Fruit fly (Drosophila melanogaster) whole organism, wandering third instar larva: Measurements from ENCODE around the gene CG14982.

Experiments
- Hr83 ChIP-seq: fragments of 200-300 bp; sonication (Bioruptor generic); optimal IDR thresholded peaks from 2 replicates; lab custom pipeline; 2016; ENCODE audit warnings: missing biosample characterization, mild to moderate bottlenecking, missing genetic modification characterization, moderate library complexity; ENCODE audit not compliant: poor library complexity, severe bottlenecking
- Myc ChIP-seq: fragments of >200 bp; optimal IDR thresholded peaks from 2 replicates; lab custom pipeline; 2017
- brk ChIP-seq: fragments of 200-800 bp; sonication (Bioruptor generic); optimal IDR thresholded peaks from 2 replicates; lab custom pipeline; 2016; ENCODE audit warnings: missing biosample characterization, mild to moderate bottlenecking, missing genetic modification characterization
- dl ChIP-seq, 2 experiments: fragments of 175-275, 200-275 bp in 1 of 2; fragments of 200-275 bp in 1 of 2; sonication (Bioruptor generic); optimal IDR thresholded peaks; lab custom pipeline; 2018; ENCODE audit warnings: mild to moderate bottlenecking in 2 of 2, missing biosample characterization in 2 of 2, missing genetic modification characterization in 2 of 2, moderate library complexity in 2 of 2; ENCODE audit not compliant: partially characterized antibody in 2 of 2, insufficient read depth in 1 of 2
- dmrt93B ChIP-seq: fragments of 200-800 bp; sonication (Bioruptor generic); optimal IDR thresholded peaks from 2 replicates; lab custom pipeline; 2018; ENCODE audit warnings: missing biosample characterization, mild to moderate bottlenecking, missing genetic modification characterization
- ey ChIP-seq: fragments of 200-800 bp; sonication (Bioruptor generic); optimal IDR thresholded peaks from 2 replicates; lab custom pipeline; 2016; ENCODE audit warnings: missing biosample characterization, missing genetic modification characterization
- h ChIP-seq: fragments of 200-800 bp; sonication (Bioruptor generic); optimal IDR thresholded peaks from 3 replicates; lab custom pipeline; 2016; ENCODE audit warnings: missing biosample characterization, mild to moderate bottlenecking, missing genetic modification characterization
- lola ChIP-seq: fragments of >200 bp; optimal IDR thresholded peaks from 2 replicates; lab custom pipeline; 2017; ENCODE audit warnings: missing biosample characterization, missing genetic modification characterization
- pan ChIP-seq: fragments of >200 bp; optimal IDR thresholded peaks from 2 replicates; lab custom pipeline; 2017
- psq ChIP-seq: fragments of 200-800 bp; sonication (Bioruptor generic); optimal IDR thresholded peaks from 3 replicates; lab custom pipeline; 2017; ENCODE audit warnings: missing biosample characterization, mild to moderate bottlenecking, missing genetic modification characterization, moderate library complexity

dm6 chr3L:3995554-3995953 lies 53.0 kb downstream of the CG14982 start:
- TF ChIP-seq h (GFP tag; lab: Kevin White, UChicago) (no peak), Myc (lab: Kevin White, UChicago) (no peak), brk (GFP tag; lab: Kevin White, UChicago) (no peak), lola (GFP tag; lab: Kevin White, UChicago) (no peak), Hr83 (GFP tag; lab: Kevin White, UChicago) (no peak), ey (GFP tag; lab: Kevin White, UChicago) (no peak), pan (lab: Kevin White, UChicago) (no peak), dmrt93B (GFP tag; lab: Kevin White, UChicago) (no peak), dl (GFP tag; optimal IDR thresholded peaks at IDR 0.05; lab: Kevin White, UChicago; ENCODE audit: insufficient read depth in 1 of 2, partially characterized antibody in 2 of 2) (no peak), psq (GFP tag; lab: Kevin White, UChicago) (no peak)
